Fruit fly (Drosophila melanogaster) whole organism, embryonic: ENCODE measurements around the gene AhcyL1.
A peak's percentile ranks its signal among the peaks of the same experiment; 100 is the strongest.

Source experiments
- Abd-B ChIP-seq: fragments of 200-800 bp; sonication (Bioruptor generic); optimal IDR thresholded peaks from 2 replicates; lab custom pipeline; 2018; ENCODE audit warnings: missing biosample characterization, mild to moderate bottlenecking, missing genetic modification characterization, moderate library complexity
- Atf-2 ChIP-seq: fragments of 200-800 bp; sonication (Bioruptor generic); optimal IDR thresholded peaks from 2 replicates; lab custom pipeline; 2016; ENCODE audit warnings: missing biosample characterization, missing genetic modification characterization
- Awh ChIP-seq: fragments of 200-800 bp; sonication (Bioruptor generic); IDR thresholded peaks from 2 replicates; pipeline ENCODE4, ENCODE4 v1.3.6; 2022; ENCODE audit warnings: missing biosample characterization, missing genetic modification characterization
- B-H1 ChIP-seq: fragments of 200-800 bp; sonication (Bioruptor generic); IDR thresholded peaks from 3 replicates; pipeline ENCODE4 v1.3.6; 2022; ENCODE audit warnings: missing biosample characterization, missing genetic modification characterization
- Bteb2 ChIP-seq: fragments of 200-800 bp; sonication (Bioruptor generic); optimal IDR thresholded peaks from 2 replicates; lab custom pipeline; 2016; ENCODE audit warnings: missing biosample characterization, missing genetic modification characterization
- C15 ChIP-seq: fragments of 200-800 bp; sonication (Bioruptor generic); IDR thresholded peaks from 3 replicates; pipeline ENCODE4 v1.3.6; 2022; ENCODE audit warnings: missing biosample characterization, missing genetic modification characterization
- CG10321 ChIP-seq: fragments of 200-800 bp; sonication (Bioruptor generic); IDR thresholded peaks from 2 replicates; pipeline ENCODE4 v1.3.6; 2022; ENCODE audit warnings: missing biosample characterization, missing genetic modification characterization
- CG11085 ChIP-seq: fragments of 200-800 bp; sonication (Bioruptor generic); IDR thresholded peaks from 2 replicates; pipeline ENCODE4 v1.3.6; 2022; ENCODE audit warnings: missing biosample characterization, missing genetic modification characterization
- CG11723 ChIP-seq: fragments of 200-800 bp; sonication (Bioruptor generic); optimal IDR thresholded peaks from 2 replicates; lab custom pipeline; 2017; ENCODE audit warnings: missing biosample characterization, mild to moderate bottlenecking, missing genetic modification characterization
- CG13123 ChIP-seq: fragments of 200-800 bp; sonication (Bioruptor generic); optimal IDR thresholded peaks from 2 replicates; lab custom pipeline; 2016; ENCODE audit warnings: missing biosample characterization, missing genetic modification characterization
- CG13775 ChIP-seq: fragments of 200-800 bp; sonication (Bioruptor generic); optimal IDR thresholded peaks from 3 replicates; lab custom pipeline; 2017; ENCODE audit warnings: missing biosample characterization, mild to moderate bottlenecking, missing genetic modification characterization
- CG1529 ChIP-seq: fragments of 200-800 bp; sonication (Bioruptor generic); optimal IDR thresholded peaks from 3 replicates; lab custom pipeline; 2018; ENCODE audit warnings: missing biosample characterization, missing genetic modification characterization
- CG15696 ChIP-seq: fragments of 200-800 bp; sonication (Bioruptor generic); optimal IDR thresholded peaks from 2 replicates; lab custom pipeline; 2019; ENCODE audit warnings: missing biosample characterization, mild to moderate bottlenecking, missing genetic modification characterization, moderate library complexity
- CG1603 ChIP-seq: fragments of 200-800 bp; sonication (Bioruptor generic); optimal IDR thresholded peaks from 2 replicates; lab custom pipeline; 2019; ENCODE audit warnings: missing biosample characterization, mild to moderate bottlenecking, missing genetic modification characterization, moderate library complexity
- CG17385 ChIP-seq: fragments of 200-800 bp; sonication (Bioruptor generic); optimal IDR thresholded peaks from 3 replicates; lab custom pipeline; 2018; ENCODE audit warnings: missing biosample characterization, mild to moderate bottlenecking, missing genetic modification characterization
- CG18262 ChIP-seq: fragments of 200-800 bp; optimal IDR thresholded peaks from 3 replicates; lab custom pipeline; 2019; ENCODE audit warnings: missing biosample characterization, mild to moderate bottlenecking, missing genetic modification characterization, moderate library complexity
- CG18619 ChIP-seq: fragments of 200-800 bp; sonication (Bioruptor generic); optimal IDR thresholded peaks from 3 replicates; lab custom pipeline; 2017; ENCODE audit warnings: missing biosample characterization, mild to moderate bottlenecking, missing genetic modification characterization
- CG2889 ChIP-seq: fragments of 200-800 bp; sonication (Bioruptor generic); IDR thresholded peaks from 3 replicates; pipeline ENCODE4 v1.3.6; 2022; ENCODE audit warnings: missing biosample characterization, missing genetic modification characterization
- CG33557 ChIP-seq: fragments of 200-800 bp; sonication (Bioruptor generic); optimal IDR thresholded peaks from 2 replicates; lab custom pipeline; 2019; ENCODE audit warnings: missing biosample characterization, mild to moderate bottlenecking, missing genetic modification characterization, moderate library complexity
- CG34224 ChIP-seq: fragments of 200-800 bp; sonication (Bioruptor generic); IDR thresholded peaks from 3 replicates; pipeline ENCODE4 v1.3.6; 2022; ENCODE audit warnings: missing biosample characterization, missing genetic modification characterization; ENCODE audit not compliant: partially characterized antibody
- CG34422 ChIP-seq: fragments of 200-800 bp; sonication (Bioruptor generic); IDR thresholded peaks from 3 replicates; pipeline ENCODE4 v1.3.6; 2022; ENCODE audit warnings: missing biosample characterization, missing genetic modification characterization
- CG4617 ChIP-seq: fragments of 200-800 bp; sonication (Bioruptor generic); optimal IDR thresholded peaks from 3 replicates; lab custom pipeline; 2016; ENCODE audit warnings: missing biosample characterization, missing genetic modification characterization, borderline replicate concordance
- CG5245 ChIP-seq: fragments of 200-800 bp; sonication (Bioruptor generic); optimal IDR thresholded peaks from 3 replicates; lab custom pipeline; 2016; ENCODE audit warnings: missing biosample characterization, missing genetic modification characterization
- CG6175 ChIP-seq: fragments of 200-800 bp; sonication (Bioruptor generic); IDR thresholded peaks from 3 replicates; pipeline ENCODE4 v1.3.6; 2022; ENCODE audit warnings: missing biosample characterization, missing genetic modification characterization
- CG6689 ChIP-seq: fragments of 200-800 bp; sonication (Bioruptor generic); IDR thresholded peaks from 2 replicates; pipeline ENCODE4 v1.3.6; 2022; ENCODE audit warnings: missing biosample characterization, missing genetic modification characterization
- CG7839 ChIP-seq: fragments of 200-800 bp; sonication (Bioruptor generic); optimal IDR thresholded peaks from 3 replicates; lab custom pipeline; 2018; ENCODE audit warnings: missing biosample characterization, mild to moderate bottlenecking, missing genetic modification characterization, moderate library complexity
- CG9932 ChIP-seq: fragments of 200-800 bp; sonication (Bioruptor generic); IDR thresholded peaks from 2 replicates; pipeline ENCODE4 v1.3.6; 2022; ENCODE audit warnings: missing biosample characterization, missing genetic modification characterization
- CHES-1-like ChIP-seq: fragments of 200-800 bp; sonication (Bioruptor generic); optimal IDR thresholded peaks from 2 replicates; lab custom pipeline; 2016; ENCODE audit warnings: missing biosample characterization, missing genetic modification characterization
- Chrac-16 ChIP-seq: fragments of 200-800 bp; sonication (Bioruptor generic); optimal IDR thresholded peaks from 3 replicates; lab custom pipeline; 2016; ENCODE audit warnings: missing biosample characterization, missing genetic modification characterization
- Dad ChIP-seq: fragments of 200-800 bp; sonication (Bioruptor generic); optimal IDR thresholded peaks from 3 replicates; lab custom pipeline; 2016; ENCODE audit warnings: missing biosample characterization, missing genetic modification characterization
- Dbx ChIP-seq: fragments of 200-800 bp; sonication (Bioruptor generic); IDR thresholded peaks from 3 replicates; pipeline ENCODE4 v1.3.6; 2022; ENCODE audit warnings: missing biosample characterization, missing genetic modification characterization
- Drgx ChIP-seq: fragments of 200-800 bp; sonication (Bioruptor generic); IDR thresholded peaks from 2 replicates; pipeline ENCODE4 v1.3.6; 2022; ENCODE audit warnings: missing biosample characterization, missing genetic modification characterization
- E2f2 ChIP-seq: fragments of 200-800 bp; sonication (Bioruptor generic); IDR thresholded peaks from 2 replicates; pipeline ENCODE4 v1.3.6; 2022; ENCODE audit warnings: missing biosample characterization, missing genetic modification characterization
- Gug ChIP-seq: fragments of 200-800 bp; sonication (Bioruptor generic); IDR thresholded peaks from 4 replicates; pipeline ENCODE4 v1.3.6; 2022; ENCODE audit warnings: missing biosample characterization, missing genetic modification characterization
- Hr3 ChIP-seq: fragments of 200-800 bp; sonication (Bioruptor generic); optimal IDR thresholded peaks from 3 replicates; lab custom pipeline; 2016; ENCODE audit warnings: missing biosample characterization, missing genetic modification characterization
- Hsf ChIP-seq: fragments of 200-800 bp; sonication (Bioruptor generic); optimal IDR thresholded peaks from 3 replicates; lab custom pipeline; 2016; ENCODE audit warnings: missing biosample characterization, missing genetic modification characterization
- Mrtf ChIP-seq: fragments of 200-800 bp; sonication (Bioruptor generic); IDR thresholded peaks from 3 replicates; pipeline ENCODE4 v1.3.6; 2022; ENCODE audit warnings: missing biosample characterization, missing genetic modification characterization
- Nf-YB ChIP-seq: fragments of 200-800 bp; sonication (Bioruptor generic); optimal IDR thresholded peaks from 3 replicates; lab custom pipeline; 2019; ENCODE audit warnings: missing biosample characterization, mild to moderate bottlenecking, missing genetic modification characterization, moderate library complexity
- Oaz ChIP-seq: fragments of 200-800 bp; sonication (Bioruptor generic); IDR thresholded peaks from 2 replicates; pipeline ENCODE4 v1.3.6; 2022; ENCODE audit warnings: missing biosample characterization, missing genetic modification characterization
- Poxn ChIP-seq: fragments of 200-800 bp; sonication (Bioruptor generic); IDR thresholded peaks from 2 replicates; pipeline ENCODE4 v1.3.6; 2022; ENCODE audit warnings: missing biosample characterization, missing genetic modification characterization
- Ptx1 ChIP-seq: fragments of 200-800 bp; sonication (Bioruptor generic); IDR thresholded peaks from 2 replicates; pipeline ENCODE4 v1.3.6; 2022; ENCODE audit warnings: missing biosample characterization, missing genetic modification characterization
- Rfx ChIP-seq: fragments of 200-800 bp; sonication (Bioruptor generic); IDR thresholded peaks from 2 replicates; pipeline ENCODE4 v1.3.6; 2022; ENCODE audit warnings: missing biosample characterization, missing genetic modification characterization
- gce ChIP-seq: fragments of 200-800 bp; sonication (Bioruptor generic); IDR thresholded peaks from 3 replicates; pipeline ENCODE4 v1.3.6; 2022; ENCODE audit warnings: missing biosample characterization, missing genetic modification characterization
- gt ChIP-seq: fragments of 200-800 bp; sonication (Bioruptor generic); IDR thresholded peaks from 2 replicates; pipeline ENCODE4 v1.3.6; 2022; ENCODE audit warnings: missing biosample characterization, missing genetic modification characterization
- lbe ChIP-seq: fragments of 200-800 bp; sonication (Bioruptor generic); optimal IDR thresholded peaks from 2 replicates; lab custom pipeline; 2016; ENCODE audit warnings: missing biosample characterization, mild to moderate bottlenecking, missing genetic modification characterization
- maf-S ChIP-seq: fragments of 200-800 bp; sonication (Bioruptor generic); optimal IDR thresholded peaks from 2 replicates; lab custom pipeline; 2016; ENCODE audit warnings: missing biosample characterization, missing genetic modification characterization
- row ChIP-seq: fragments of 200-800 bp; sonication (Bioruptor generic); IDR thresholded peaks from 3 replicates; pipeline ENCODE4 v1.3.6; 2022; ENCODE audit warnings: missing biosample characterization, missing genetic modification characterization
- slbo ChIP-seq: fragments of 200-800 bp; sonication (Bioruptor generic); IDR thresholded peaks from 2 replicates; pipeline ENCODE4 v1.3.6; 2022; ENCODE audit warnings: missing biosample characterization, missing genetic modification characterization
- stc ChIP-seq: fragments of 200-800 bp; sonication (Bioruptor generic); IDR thresholded peaks from 2 replicates; pipeline ENCODE4 v1.3.6; 2022; ENCODE audit warnings: missing biosample characterization, missing genetic modification characterization
- tgo ChIP-seq: fragments of 200-800 bp; sonication (Bioruptor generic); IDR thresholded peaks from 3 replicates; pipeline ENCODE4 v1.3.6; 2022; ENCODE audit warnings: missing biosample characterization, missing genetic modification characterization

AhcyL1 gene

DNA sequence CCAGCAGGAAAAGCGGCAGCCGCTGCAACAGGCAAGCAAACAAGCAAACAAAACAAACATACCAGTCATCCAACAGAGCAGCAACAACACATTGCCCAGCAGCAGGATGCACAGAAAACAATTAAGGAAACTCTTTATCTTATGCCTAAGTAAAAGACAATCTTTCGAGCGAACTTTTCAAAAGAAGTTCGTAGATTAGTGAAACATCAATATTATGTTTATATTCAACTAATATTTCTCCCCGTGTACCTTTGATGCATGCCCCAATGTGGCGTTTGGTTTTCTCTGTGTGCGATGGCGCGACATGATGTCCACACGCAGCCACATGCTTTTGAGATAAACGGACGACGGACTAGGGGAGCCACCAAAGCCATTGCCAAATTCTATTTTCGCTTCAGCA is 41.2 kb downstream of the AhcyL1 start (continued):
- TF ChIP-seq CG5245 (GFP tag; lab: Kevin White, UChicago) (no peak), row (GFP tag; lab: Robert Waterston, UW) (0 out of 3 replicates have a peak, but pooled peaks have one; percentile 11), CG7839 (no peak), CG6689 (peak; percentile 19; the same call in 1 of the 2 replicates), CG2889 (GFP tag; lab: Robert Waterston, UW) (0 out of 3 replicates have a peak, but pooled peaks have one; percentile 35), slbo (GFP tag; lab: Robert Waterston, UW) (0 out of 2 replicates have a peak, but pooled peaks have one; percentile 13), CHES-1-like (GFP tag; lab: Kevin White, UChicago) (no peak), CG11723 (GFP tag; lab: Kevin White, UChicago) (no peak)

DNA sequence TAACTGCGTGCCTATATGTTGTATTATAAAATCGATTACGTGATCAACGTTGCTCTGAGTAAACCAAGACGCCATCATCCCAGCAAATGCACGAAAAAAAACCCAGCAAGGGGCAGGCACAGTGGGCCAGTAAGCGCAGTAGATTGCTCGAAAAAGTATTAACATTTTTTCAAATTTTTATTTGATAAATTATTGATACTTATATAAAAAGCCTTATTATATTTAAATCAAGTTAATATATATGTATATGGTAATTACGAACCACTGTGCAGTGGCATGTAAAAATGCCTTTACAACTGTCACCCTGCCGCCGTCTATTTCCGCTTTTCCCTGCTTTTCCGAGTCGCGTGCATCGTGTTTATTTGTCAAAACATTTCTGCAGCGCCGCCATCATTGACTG is 45.1 kb downstream of the AhcyL1 start:
- TF ChIP-seq Gug (GFP tag; lab: Robert Waterston, UW) (peak; percentile 59; the same call in 3 of the 4 replicates), CG4617 (GFP tag; lab: Kevin White, UChicago) (no peak), CG10321 (GFP tag; lab: Robert Waterston, UW) (peak; percentile 54; the same call in 1 of the 2 replicates), Atf-2 (GFP tag; lab: Kevin White, UChicago) (no peak), CG18619 (GFP tag; lab: Kevin White, UChicago) (peak; percentile 2), CG13123 (GFP tag; lab: Kevin White, UChicago) (no peak), CG1529 (GFP tag; lab: Kevin White, UChicago) (no peak), CG33557 (GFP tag; lab: Kevin White, UChicago) (no peak), Nf-YB (GFP tag; lab: Kevin White, UChicago) (no peak), CG13775 (GFP tag; lab: Kevin White, UChicago) (peak; percentile 31), CG6175 (GFP tag; lab: Robert Waterston, UW) (0 out of 3 replicates have a peak, but pooled peaks have one; percentile 16), Awh (GFP tag; lab: Robert Waterston, UW) (peak; percentile 45; the same call in 1 of the 2 replicates), Chrac-16 (no peak), slbo (GFP tag; lab: Robert Waterston, UW) (peak; percentile 84), Hsf (GFP tag; lab: Kevin White, UChicago) (no peak), maf-S (no peak), gt (no peak), CG34422 (peak; percentile 55; the same call in 1 of the 3 replicates), CG34224 (GFP tag; lab: Robert Waterston, UW) (no peak), CG9932 (GFP tag; lab: Robert Waterston, UW) (peak; percentile 70), gce (GFP tag; lab: Robert Waterston, UW) (no peak), Poxn (GFP tag; lab: Robert Waterston, UW) (no peak), B-H1 (GFP tag; lab: Robert Waterston, UW) (peak; percentile 44; the same call in 1 of the 3 replicates), C15 (peak; percentile 56; the same call in 1 of the 3 replicates), Hr3 (GFP tag; lab: Kevin White, UChicago) (no peak), Ptx1 (GFP tag; lab: Robert Waterston, UW) (peak; percentile 56), Mrtf (peak; percentile 79), CG11085 (GFP tag; lab: Robert Waterston, UW) (peak; percentile 26; the same call in 1 of the 2 replicates), CG15696 (tag; lab: Kevin White, UChicago) (no peak), Drgx (GFP tag; lab: Robert Waterston, UW) (peak; percentile 62), E2f2 (GFP tag; lab: Robert Waterston, UW) (peak; percentile 39; the same call in 1 of the 2 replicates), lbe (no peak), Oaz (GFP tag; lab: Robert Waterston, UW) (peak; percentile 49; the same call in 1 of the 2 replicates), tgo (GFP tag; lab: Robert Waterston, UW) (peak; percentile 77), Rfx (GFP tag; lab: Robert Waterston, UW) (peak; percentile 80), CG18262 (no peak), Dad (GFP tag; lab: Kevin White, UChicago) (no peak), CG17385 (GFP tag; lab: Kevin White, UChicago) (peak; percentile 33), CG1603 (tag; lab: Kevin White, UChicago) (no peak), Dbx (GFP tag; lab: Robert Waterston, UW) (0 out of 3 replicates have a peak, but pooled peaks have one; percentile 23), stc (peak; percentile 71), Bteb2 (GFP tag; lab: Kevin White, UChicago) (no peak), CG11723 (GFP tag; lab: Kevin White, UChicago) (no peak), Abd-B (GFP tag; lab: Kevin White, UChicago) (peak; percentile 11)
